Fruit fly (Drosophila melanogaster) whole organism, prepupa: Measurements from ENCODE around the gene vir-1.

Source experiments
- CG16779 ChIP-seq: fragments of 200-800 bp; sonication (Bioruptor generic); optimal IDR thresholded peaks from 3 replicates; lab custom pipeline; 2017; ENCODE audit warnings: missing biosample characterization, mild to moderate bottlenecking, missing genetic modification characterization
- CG6854 ChIP-seq: fragments of 200-800 bp; sonication (Bioruptor generic); optimal IDR thresholded peaks from 2 replicates; lab custom pipeline; 2017; ENCODE audit warnings: missing biosample characterization, mild to moderate bottlenecking, missing genetic modification characterization
- Eip93F ChIP-seq: fragments of 200-800 bp; sonication (Bioruptor generic); optimal IDR thresholded peaks from 2 replicates; lab custom pipeline; 2016; ENCODE audit warnings: missing biosample characterization, mild to moderate bottlenecking, missing genetic modification characterization
- Gug ChIP-seq: fragments of 200-800 bp; sonication (Bioruptor generic); IDR thresholded peaks from 2 replicates; pipeline ENCODE4 v1.3.6; 2022; ENCODE audit warnings: missing biosample characterization, missing genetic modification characterization
- Sox15 ChIP-seq: fragments of 200-800 bp; sonication (Bioruptor generic); optimal IDR thresholded peaks from 3 replicates; lab custom pipeline; 2016; ENCODE audit warnings: missing biosample characterization, missing genetic modification characterization

DNA sequence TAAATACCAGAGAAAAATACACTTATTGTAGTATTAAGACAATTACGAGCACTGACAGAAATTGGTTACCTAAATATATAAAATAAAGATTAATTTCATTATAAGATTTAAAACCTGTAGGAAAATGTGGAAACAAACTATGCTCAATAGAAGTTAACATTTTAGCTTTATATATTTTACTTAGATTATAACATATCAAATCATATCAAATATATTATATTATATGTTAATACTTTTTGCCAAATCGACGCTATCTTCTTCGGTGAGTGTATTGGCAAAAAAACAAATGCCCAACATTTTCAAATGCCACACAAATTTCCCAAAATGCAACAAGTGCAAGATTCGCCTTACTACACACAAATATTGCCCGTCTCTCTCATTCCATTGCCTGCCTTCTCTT lies 59.1 kb downstream of the vir-1 start:
- TF ChIP-seq Gug (GFP tag; lab: Robert Waterston, UW) (0 out of 2 replicates have a peak, but pooled peaks have one; percentile 9), CG16779 (no peak), Eip93F (no peak), CG6854 (no peak), Sox15 (GFP tag; lab: Kevin White, UChicago) (no peak)
